Worm (Caenorhabditis elegans): Measurements from ENCODE around the gene F14D7.3.

- TF ChIP-seq sea-1 (GFP tag; conservative IDR thresholded peaks at IDR 0.05) = no peak
- no peak for TF ChIP-seq B0310.2 (tag; optimal IDR thresholded peaks at IDR 0.05)
- no peak for TF ChIP-seq hnd-1 (tag; optimal IDR thresholded peaks at IDR 0.05)
- TF ChIP-seq ama-1 (optimal IDR thresholded peaks at IDR 0.05) = no peak
- TF ChIP-seq flt-1 (GFP tag; IDR thresholded peaks at IDR 0.05) = no peak
- TF ChIP-seq ceh-36 (tag; optimal IDR thresholded peaks at IDR 0.05) = no peak
- TF ChIP-seq ets-7 (tag; optimal IDR thresholded peaks at IDR 0.05) = no peak
- TF ChIP-seq ceh-13 (GFP tag; optimal IDR thresholded peaks at IDR 0.05) = no peak
- TF ChIP-seq pes-1 (GFP tag; IDR thresholded peaks at IDR 0.05) = no peak
- no peak for TF ChIP-seq tbx-37 (GFP tag; conservative IDR thresholded peaks at IDR 0.05)
- TF ChIP-seq F13C5.2 (tag; optimal IDR thresholded peaks at IDR 0.05) = no peak
Observed at ce11 chrV:14319101-14319781, 22.6 kb downstream of the F14D7.3 start, which contains the start of gene F47B8.13.
